Worm (Caenorhabditis elegans): ENCODE measurements around the gene srab-14.

DNA sequence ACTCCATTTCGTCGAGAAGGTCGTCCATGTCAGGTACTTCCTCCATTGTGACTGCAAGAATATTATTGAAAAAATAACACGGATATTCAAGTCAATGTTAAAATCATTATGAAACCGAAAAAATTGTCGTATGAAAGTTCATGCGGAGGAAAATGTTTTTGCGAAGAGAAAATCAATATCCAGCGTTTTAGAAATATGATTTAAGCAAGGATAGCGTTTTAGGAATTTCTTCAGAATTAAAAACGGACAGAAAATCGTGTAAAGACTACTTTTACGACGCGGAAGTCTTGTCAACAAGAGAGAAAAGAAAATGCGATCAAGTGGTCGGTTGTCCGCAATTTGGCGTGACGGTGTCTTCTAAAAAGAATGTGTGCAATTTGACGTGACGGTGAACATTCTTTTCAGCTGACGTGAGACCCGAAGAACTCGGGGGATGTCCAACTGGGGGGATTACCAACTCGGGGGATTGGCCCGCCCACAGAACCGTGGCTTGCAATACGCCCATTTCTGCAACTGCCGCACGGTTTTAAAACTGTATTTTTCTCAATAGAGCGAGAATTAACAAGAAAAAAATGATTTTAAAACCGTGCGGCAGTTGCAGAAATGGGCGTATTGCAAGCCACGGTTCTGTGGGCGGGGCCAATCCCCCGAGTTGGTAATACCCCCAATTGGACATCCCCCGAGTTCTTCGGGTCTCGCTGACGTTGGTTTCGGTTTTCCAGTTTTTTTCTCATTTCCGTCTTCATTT, 20.6 kb downstream of the srab-14 start, which contains the start of the genes aka-1 and ubc-6:
- no peak for TF ChIP-seq ceh-22 (tag; optimal IDR thresholded peaks at IDR 0.05)
- TF ChIP-seq ceh-9 (tag; optimal IDR thresholded peaks at IDR 0.05): no peak
- no peak for TF ChIP-seq lin-11 (tag; optimal IDR thresholded peaks at IDR 0.05)
- TF ChIP-seq fkh-10 (GFP tag; optimal IDR thresholded peaks at IDR 0.05): no peak
- TF ChIP-seq dmd-4 (tag; optimal IDR thresholded peaks at IDR 0.05; ENCODE audit: borderline replicate concordance): peak; percentile 63
- no peak for TF ChIP-seq mec-3 (tag; optimal IDR thresholded peaks at IDR 0.05; ENCODE audit: borderline replicate concordance)
- no peak for TF ChIP-seq pha-4 (tag; optimal IDR thresholded peaks at IDR 0.05)
- peak; percentile 49 for TF ChIP-seq ets-4 (tag; optimal IDR thresholded peaks at IDR 0.05)
- TF ChIP-seq F13H6.1 (tag; optimal IDR thresholded peaks at IDR 0.05): peak; percentile 55
- TF ChIP-seq nfya-1 (tag; optimal IDR thresholded peaks at IDR 0.05): peak; percentile 64
- TF ChIP-seq sox-4 (tag; optimal IDR thresholded peaks at IDR 0.05): no peak
- no peak for TF ChIP-seq odd-2 (tag; optimal IDR thresholded peaks at IDR 0.05)

Measured in whole organism, late embryonic.